Worm (Caenorhabditis elegans) whole organism, early embryonic: ENCODE measurements around the gene M01H9.2.

Source experiments
- B0310.2 ChIP-seq: sonication (generic microtip); optimal IDR thresholded peaks from 2 replicates; lab custom pipeline; 2016; ENCODE audit warnings: mild to moderate bottlenecking, missing genetic modification characterization, missing compliant biosample characterization
- F13C5.2 ChIP-seq: sonication (generic microtip); optimal IDR thresholded peaks from 2 replicates; lab custom pipeline; 2017; ENCODE audit warnings: mild to moderate bottlenecking, missing genetic modification characterization, inconsistent platforms, missing compliant biosample characterization
- aly-1 ChIP-seq: sonication (generic microtip); optimal IDR thresholded peaks from 2 replicates; lab custom pipeline; 2016; ENCODE audit warnings: missing genetic modification characterization, missing compliant biosample characterization
- ama-1 ChIP-seq: fragments of 150-350 bp; optimal IDR thresholded peaks from 2 replicates; lab custom pipeline; 2014
- ceh-13 ChIP-seq: fragments of 200-800 bp; sonication (Bioruptor generic); optimal IDR thresholded peaks from 2 replicates; lab custom pipeline; 2018; ENCODE audit warnings: mild to moderate bottlenecking, missing genetic modification characterization, missing compliant biosample characterization
- ceh-36 ChIP-seq: sonication (generic microtip); optimal IDR thresholded peaks from 2 replicates; lab custom pipeline; 2016; ENCODE audit warnings: missing genetic modification characterization, inconsistent platforms, missing compliant biosample characterization
- ets-7 ChIP-seq: sonication (generic microtip); optimal IDR thresholded peaks from 2 replicates; lab custom pipeline; 2016; ENCODE audit warnings: missing genotype, missing genetic modification characterization, missing compliant biosample characterization
- flt-1 ChIP-seq: fragments of 200-800 bp; sonication (Bioruptor generic); IDR thresholded peaks from 2 replicates; pipeline ENCODE4 v1.3.6; 2022; ENCODE audit warnings: missing genetic modification characterization, missing compliant biosample characterization
- hmbx-1 ChIP-seq: sonication (generic microtip); optimal IDR thresholded peaks from 2 replicates; lab custom pipeline; 2016; ENCODE audit warnings: mild to moderate bottlenecking, missing genetic modification characterization, missing compliant biosample characterization
- hmg-4 ChIP-seq: fragments of 200-800 bp; sonication (Bioruptor generic); optimal IDR thresholded peaks from 2 replicates; lab custom pipeline; 2018; ENCODE audit warnings: mild to moderate bottlenecking, missing genetic modification characterization, missing compliant biosample characterization
- hnd-1 ChIP-seq: sonication (generic microtip); optimal IDR thresholded peaks from 2 replicates; lab custom pipeline; 2016; ENCODE audit warnings: missing genetic modification characterization, missing compliant biosample characterization
- pes-1 ChIP-seq: fragments of 200-800 bp; sonication (Bioruptor generic); IDR thresholded peaks from 2 replicates; pipeline ENCODE4 v1.3.6; 2022; ENCODE audit warnings: missing genetic modification reagents, missing genetic modification characterization, missing compliant biosample characterization
- scrt-1 ChIP-seq: fragments of 200-800 bp; sonication (Bioruptor generic); IDR thresholded peaks from 2 replicates; pipeline ENCODE4 v1.3.6; 2022; ENCODE audit warnings: missing genetic modification characterization, missing compliant biosample characterization
- sea-1 ChIP-seq: fragments of 200-800 bp; sonication (Bioruptor generic); conservative IDR thresholded peaks from 2 replicates; pipeline ENCODE4 v1.3.6; 2022; ENCODE audit warnings: missing genetic modification characterization, missing compliant biosample characterization
- tbx-11 ChIP-seq: fragments of 200-800 bp; sonication (Bioruptor generic); IDR thresholded peaks from 2 replicates; pipeline ENCODE4 v1.3.6; 2022; ENCODE audit warnings: missing genetic modification characterization, missing compliant biosample characterization
- tbx-37 ChIP-seq: fragments of 200-800 bp; sonication (Bioruptor generic); conservative IDR thresholded peaks from 2 replicates; pipeline ENCODE4 v1.3.6; 2022; ENCODE audit warnings: missing genetic modification reagents, missing genetic modification characterization, missing compliant biosample characterization
- tra-4 ChIP-seq: sonication (generic microtip); optimal IDR thresholded peaks from 2 replicates; lab custom pipeline; 2017; ENCODE audit warnings: missing genetic modification characterization, missing compliant biosample characterization

Gene M01H9.2

DNA sequence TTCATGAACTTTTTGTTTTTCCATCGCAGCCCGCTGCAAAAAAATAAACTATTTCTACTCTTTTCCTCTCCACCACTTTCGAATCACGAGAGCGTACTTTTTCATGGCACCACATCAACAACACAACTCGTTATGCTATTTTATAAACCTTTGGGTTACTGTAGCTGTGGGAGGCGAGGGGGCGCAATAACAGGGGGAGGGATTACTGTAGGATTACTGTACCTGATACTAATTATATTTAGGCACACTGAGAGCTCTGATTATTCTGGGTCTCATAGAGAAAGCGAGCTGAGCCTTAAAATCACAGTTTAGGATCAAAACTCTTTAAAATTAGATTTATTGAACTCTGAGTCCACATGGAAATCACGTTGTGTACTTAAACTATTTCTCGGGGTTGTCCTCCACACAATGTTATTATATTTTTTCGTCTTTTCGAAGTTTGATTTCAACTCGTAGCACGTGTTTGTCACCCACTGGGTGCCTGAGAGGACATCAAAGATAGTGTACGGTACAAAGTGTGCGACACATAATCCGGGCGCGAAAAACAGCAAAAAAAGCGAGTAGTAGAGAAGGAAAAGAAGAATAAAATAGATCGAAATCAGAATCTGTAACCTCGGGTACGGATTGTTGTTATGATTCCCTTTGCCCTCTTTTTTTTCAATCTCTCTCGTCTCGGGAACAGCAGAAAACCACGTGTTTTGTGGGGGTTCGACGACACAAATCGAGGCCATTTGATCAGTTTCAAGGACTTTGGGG is 9.6 kb upstream of the M01H9.2 start:
- TF ChIP-seq B0310.2 (no peak), tbx-37 (GFP tag; lab: Robert Waterston, UW) (no peak), ceh-13 (GFP tag; lab: Kevin White, UChicago) (no peak), aly-1 (tag; lab: Kevin White, UChicago) (no peak), ets-7 (tag; lab: Kevin White, UChicago) (no peak)

DNA sequence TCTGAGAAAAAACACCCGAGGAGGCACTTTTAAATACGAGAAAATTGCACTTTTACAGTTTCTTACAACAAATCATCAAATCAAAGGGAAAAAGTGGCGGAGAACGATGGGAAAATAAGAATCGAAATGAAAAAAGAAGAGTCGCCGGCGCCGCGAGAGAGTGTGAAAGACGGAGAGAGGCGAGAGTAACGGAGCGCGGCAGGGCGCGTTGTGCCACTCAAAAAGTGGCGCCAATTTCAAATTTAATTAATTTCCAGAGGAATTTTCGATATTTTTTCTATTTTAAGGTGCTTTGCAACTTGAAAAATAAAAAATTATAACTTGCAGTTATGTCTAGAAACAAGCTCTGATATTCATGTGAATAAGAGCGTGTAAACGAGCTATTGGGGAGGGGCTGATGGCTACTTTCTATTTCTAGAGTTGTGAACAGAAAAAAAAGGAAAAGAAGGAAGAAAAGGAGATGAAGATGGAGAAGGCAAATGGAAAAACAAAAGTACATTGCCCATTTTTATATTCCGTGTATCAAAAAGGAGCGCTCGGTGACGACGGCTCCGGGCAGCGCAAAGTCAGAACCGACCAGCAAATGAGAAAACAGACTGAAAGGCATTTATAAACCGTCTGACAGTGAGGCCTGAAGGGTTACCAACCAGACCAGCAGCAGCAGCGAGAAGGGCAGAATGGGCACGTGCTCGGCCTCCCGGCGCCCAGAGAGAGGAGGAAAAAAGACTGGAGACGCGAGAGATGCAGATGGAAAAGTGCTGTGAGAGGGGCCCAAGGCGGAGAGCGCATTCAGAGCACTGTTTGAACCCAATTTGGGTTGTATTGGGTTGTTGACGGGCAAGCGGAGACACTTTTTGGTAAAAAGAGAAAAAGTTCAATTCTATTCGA is 8.1 kb upstream of the M01H9.2 start:
- TF ChIP-seq flt-1 (GFP tag; lab: Robert Waterston, UW) (no peak), hmg-4 (no peak), B0310.2 (no peak), aly-1 (tag; lab: Kevin White, UChicago) (no peak), ceh-13 (GFP tag; lab: Kevin White, UChicago) (no peak), tbx-11 (GFP tag; lab: Robert Waterston, UW) (no peak), ama-1 (lab: Kevin White, UChicago) (no peak), ceh-36 (no peak), pes-1 (GFP tag; lab: Robert Waterston, UW) (no peak), hmbx-1 (tag; lab: Kevin White, UChicago) (no peak)

DNA sequence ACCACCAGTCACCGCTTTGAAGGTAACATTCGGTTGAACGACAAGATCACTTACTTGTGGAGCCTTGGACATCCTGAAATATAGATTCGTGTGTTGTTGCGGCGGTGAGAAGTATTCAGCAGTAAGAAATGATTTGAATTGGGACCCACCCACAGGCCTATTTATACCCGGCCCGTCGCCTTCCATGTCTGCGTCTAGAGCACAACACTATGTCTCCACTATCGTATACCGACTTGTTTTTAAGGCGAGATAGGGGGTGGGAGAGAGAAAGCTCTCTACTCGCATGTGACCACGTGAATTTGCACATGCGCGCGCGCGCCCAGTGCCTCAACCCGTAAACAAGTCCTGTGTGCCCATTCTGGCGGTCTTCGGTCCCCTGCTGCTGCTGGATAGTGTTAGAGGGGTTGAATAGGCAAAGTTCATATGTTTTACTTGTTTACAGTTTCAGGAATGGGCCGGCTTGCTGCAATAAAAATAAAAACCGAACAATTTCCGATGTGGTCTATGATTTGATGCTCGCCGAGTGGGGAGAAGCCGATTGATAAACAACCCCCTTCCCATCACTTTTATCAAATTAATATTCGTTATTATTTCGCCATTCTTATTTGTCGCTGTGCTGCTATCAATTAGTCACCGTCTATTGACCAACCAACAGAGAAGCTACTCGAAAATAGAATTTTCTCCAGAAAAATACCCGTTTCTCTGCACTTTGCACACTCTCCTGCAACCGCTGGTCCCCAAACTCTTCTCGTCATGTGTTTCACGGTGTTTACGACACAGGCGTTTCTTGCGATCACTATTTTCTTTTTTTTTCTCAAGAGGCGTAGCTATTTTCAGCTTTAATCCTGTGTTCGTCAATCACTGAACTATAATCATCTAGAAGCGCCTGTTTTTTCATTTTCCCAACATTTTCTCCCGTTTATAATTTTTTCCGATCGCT is 7.0 kb upstream of the M01H9.2 start:
- TF ChIP-seq tbx-11 (GFP tag; lab: Robert Waterston, UW) (no peak), F13C5.2 (tag; lab: Kevin White, UChicago) (no peak), pes-1 (GFP tag; lab: Robert Waterston, UW) (no peak), sea-1 (GFP tag; lab: Robert Waterston, UW) (no peak), ceh-36 (no peak)

DNA sequence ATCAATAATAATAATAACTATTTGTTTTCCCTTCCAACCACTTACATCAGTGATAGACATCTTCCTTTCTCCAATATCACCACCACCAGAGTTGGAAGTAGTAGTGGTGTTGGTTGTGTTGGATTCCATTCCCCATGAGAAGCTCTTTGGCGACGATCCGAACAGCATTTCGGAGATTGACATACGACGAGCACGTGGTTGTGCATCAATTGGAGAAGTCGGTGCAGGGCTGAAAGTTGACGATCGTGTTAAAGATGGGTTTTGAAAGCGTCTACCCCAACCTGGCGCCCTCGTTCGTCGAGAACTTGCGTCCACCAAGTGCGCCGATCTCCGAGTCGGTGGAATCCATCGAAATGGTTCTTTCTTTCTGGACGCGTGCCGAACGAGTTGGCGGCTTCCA is 6.0 kb upstream of the M01H9.2 start:
- TF ChIP-seq hnd-1: no peak

DNA sequence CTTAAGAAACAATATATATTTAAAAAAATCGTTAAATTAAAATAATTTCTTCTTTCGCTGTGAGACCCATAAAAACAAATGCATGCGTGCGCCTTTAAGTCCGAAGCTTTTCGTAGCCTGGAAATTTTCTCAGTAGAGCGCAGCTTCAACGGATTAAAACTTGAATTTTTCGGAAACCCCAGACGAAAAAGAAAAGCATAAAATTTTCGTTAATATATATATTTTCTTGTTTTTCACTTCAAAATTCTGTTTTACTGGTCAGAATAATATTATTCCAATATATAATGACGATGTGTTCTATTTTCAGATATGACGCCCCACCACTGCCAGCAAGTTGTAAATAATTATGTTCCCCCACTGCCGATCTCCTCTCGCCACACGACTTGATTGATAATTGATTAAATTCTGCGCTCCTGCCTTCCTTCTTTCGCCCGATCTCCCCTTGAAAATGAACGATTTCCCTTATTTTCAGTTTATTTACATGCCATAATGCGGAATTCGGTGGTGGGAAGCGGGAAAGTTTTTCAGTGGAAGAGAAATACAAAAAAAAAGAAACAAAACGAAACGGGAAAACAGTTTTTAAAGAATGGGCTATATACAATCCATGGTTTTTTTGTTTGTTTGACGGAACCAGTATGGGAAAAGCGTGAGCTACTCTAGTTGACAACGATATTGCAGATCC is 5.2 kb upstream of the M01H9.2 start:
- TF ChIP-seq hmg-4 (no peak), hmbx-1 (tag; lab: Kevin White, UChicago) (no peak), flt-1 (GFP tag; lab: Robert Waterston, UW) (no peak), tbx-11 (GFP tag; lab: Robert Waterston, UW) (no peak), tra-4 (tag; lab: Kevin White, UChicago) (no peak), tbx-37 (GFP tag; lab: Robert Waterston, UW) (no peak), ceh-36 (no peak), ets-7 (tag; lab: Kevin White, UChicago) (no peak), B0310.2 (no peak), hnd-1 (no peak), F13C5.2 (tag; lab: Kevin White, UChicago) (no peak), sea-1 (GFP tag; lab: Robert Waterston, UW) (no peak)

DNA sequence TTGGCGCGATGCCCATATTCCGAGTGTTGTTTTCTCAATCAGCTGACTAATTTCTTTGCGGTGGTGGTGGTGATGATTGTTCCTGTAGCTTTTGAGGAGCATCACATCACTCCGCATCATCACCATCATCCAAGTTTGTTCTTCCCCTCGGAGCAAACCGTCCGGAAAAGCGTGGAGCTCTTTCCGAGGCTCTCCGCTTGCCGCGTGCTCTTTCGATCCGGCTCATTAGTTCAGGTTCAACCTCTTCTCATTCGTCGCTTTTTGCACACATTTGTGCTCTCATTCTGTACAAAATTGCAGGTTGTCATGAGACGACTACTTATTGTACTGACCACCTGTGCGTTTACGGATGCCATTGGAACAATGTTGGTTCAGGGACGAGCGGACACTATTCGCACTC is 2.2 kb upstream of the M01H9.2 start, which contains the start of gene M01H9.5:
Gene M01H9.5 (plus strand): TSS at position 301 of the 400 bp plus-strand sequence.
- TF ChIP-seq tra-4 (tag; lab: Kevin White, UChicago) (no peak), hmg-4 (no peak), tbx-11 (GFP tag; lab: Robert Waterston, UW) (no peak), ceh-13 (GFP tag; lab: Kevin White, UChicago) (no peak), scrt-1 (GFP tag; lab: Robert Waterston, UW) (no peak), flt-1 (GFP tag; lab: Robert Waterston, UW) (no peak), ceh-36 (no peak), ets-7 (tag; lab: Kevin White, UChicago) (no peak), ama-1 (lab: Kevin White, UChicago) (no peak), hmbx-1 (tag; lab: Kevin White, UChicago) (no peak), hnd-1 (no peak), aly-1 (tag; lab: Kevin White, UChicago) (no peak)

DNA sequence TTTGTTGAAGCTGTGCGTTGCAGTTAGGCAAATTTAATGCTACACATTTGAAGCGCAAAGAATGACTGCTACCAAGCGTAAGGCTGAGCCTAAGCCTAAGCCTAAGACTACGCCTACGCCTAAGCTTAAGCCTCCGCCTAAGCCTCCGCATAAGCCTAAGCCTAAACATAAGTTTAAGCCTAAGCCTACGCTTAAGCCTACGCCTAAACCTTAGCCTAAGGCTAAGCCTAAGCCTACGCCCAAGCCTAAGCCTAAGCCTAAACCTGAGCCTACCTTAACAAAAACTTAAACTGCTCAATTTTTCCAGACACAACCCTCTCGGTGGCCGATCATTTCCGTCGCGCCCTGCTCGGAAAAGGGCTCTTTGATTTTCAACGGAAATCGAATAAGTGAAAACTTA is 3.7 kb downstream of the M01H9.2 start:
- TF ChIP-seq ceh-36: peak; percentile 51
- TF ChIP-seq ceh-13 (GFP tag; lab: Kevin White, UChicago): no peak
